Worm (Caenorhabditis elegans): ENCODE results near the gene K09A11.1.

The K09A11.1 gene

DNA sequence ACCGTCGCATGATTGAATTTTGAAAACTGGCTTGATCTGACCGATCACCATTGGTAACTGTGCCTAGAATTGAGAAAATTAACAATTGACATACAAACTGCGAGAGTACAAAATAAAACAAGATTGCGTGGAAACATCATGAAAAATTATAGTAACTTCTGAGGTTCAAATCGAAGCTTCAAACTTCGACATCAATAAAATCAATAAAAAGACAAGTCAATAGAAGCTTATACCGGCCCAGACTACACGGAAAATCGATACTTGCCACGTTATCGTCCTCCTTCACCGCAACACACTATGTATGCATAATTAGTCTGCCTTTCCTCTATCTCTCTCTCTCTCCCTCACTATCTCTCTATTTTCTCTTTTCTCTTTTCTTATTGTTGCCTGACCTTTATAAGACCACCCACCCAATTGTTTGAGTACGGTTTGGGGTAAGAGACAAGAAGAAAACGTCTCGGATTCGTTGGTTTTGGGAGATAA lies 35.6 kb upstream of the K09A11.1 start, which contains the start of gene skr-21:
Gene skr-21 (minus strand): TSS at position 51 of the 483 bp plus-strand sequence.
- TF ChIP-seq arid-1 (GFP tag; conservative IDR thresholded peaks at IDR 0.05) (no peak), unc-130 (GFP tag; optimal IDR thresholded peaks at IDR 0.05) (no peak), ceh-28 (tag; optimal IDR thresholded peaks at IDR 0.05) (peak; percentile 64), mxl-2 (GFP tag; conservative IDR thresholded peaks at IDR 0.05) (no peak), nhr-25 (tag; optimal IDR thresholded peaks at IDR 0.05; ENCODE audit: borderline replicate concordance, insufficient read depth) (no peak), nhr-6 (tag; optimal IDR thresholded peaks at IDR 0.05) (peak; percentile 32), dve-1 (tag; optimal IDR thresholded peaks at IDR 0.05; ENCODE audit: insufficient read depth) (peak; percentile 5)

DNA sequence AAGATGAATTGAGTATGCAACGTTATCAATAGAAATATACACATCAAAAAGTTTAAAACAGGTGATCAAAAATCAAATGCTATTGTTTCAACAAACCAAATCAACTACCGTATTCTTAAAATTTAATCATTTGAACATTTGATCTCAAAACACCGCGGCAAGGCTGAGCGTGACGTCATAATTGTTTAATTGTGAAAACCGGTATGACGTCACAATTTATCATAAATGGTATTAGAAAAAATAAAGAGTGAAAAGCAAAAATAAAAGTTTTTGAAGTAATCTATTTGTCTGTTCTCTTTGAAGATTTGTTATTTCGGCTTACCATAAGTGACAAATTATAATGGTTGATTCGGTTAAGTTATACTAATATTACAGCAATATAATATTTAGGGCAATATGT lies 34.5 kb upstream of the K09A11.1 start:
- TF ChIP-seq F10B5.3 (tag; optimal IDR thresholded peaks at IDR 0.05) (no peak), madf-5 (GFP tag; IDR thresholded peaks at IDR 0.05) (no peak), nhr-77 (tag; optimal IDR thresholded peaks at IDR 0.05) (no peak), nhr-76 (tag; optimal IDR thresholded peaks at IDR 0.05) (no peak), gei-8 (GFP tag; optimal IDR thresholded peaks at IDR 0.05) (no peak), spr-3 (GFP tag; optimal IDR thresholded peaks at IDR 0.05) (no peak), hlh-30 (tag; optimal IDR thresholded peaks at IDR 0.05; ENCODE audit: insufficient read depth) (no peak), F37D6.2 (tag; optimal IDR thresholded peaks at IDR 0.05) (no peak), Y105C5A.15 (GFP tag; IDR thresholded peaks at IDR 0.05) (no peak), mes-2 (tag; optimal IDR thresholded peaks at IDR 0.05; ENCODE audit: poor library complexity, severe bottlenecking) (no peak), lin-38 (GFP tag; IDR thresholded peaks at IDR 0.05) (no peak), ceh-82 (tag; optimal IDR thresholded peaks at IDR 0.05) (no peak), ZK337.2 (GFP tag; IDR thresholded peaks at IDR 0.05) (no peak), fos-1 (tag; optimal IDR thresholded peaks at IDR 0.05) (no peak), D1046.2 (GFP tag; IDR thresholded peaks at IDR 0.05) (no peak), ceh-28 (tag; optimal IDR thresholded peaks at IDR 0.05) (no peak), egl-27 (tag; optimal IDR thresholded peaks at IDR 0.05) (no peak), set-16 (GFP tag; IDR thresholded peaks at IDR 0.05) (no peak)

DNA sequence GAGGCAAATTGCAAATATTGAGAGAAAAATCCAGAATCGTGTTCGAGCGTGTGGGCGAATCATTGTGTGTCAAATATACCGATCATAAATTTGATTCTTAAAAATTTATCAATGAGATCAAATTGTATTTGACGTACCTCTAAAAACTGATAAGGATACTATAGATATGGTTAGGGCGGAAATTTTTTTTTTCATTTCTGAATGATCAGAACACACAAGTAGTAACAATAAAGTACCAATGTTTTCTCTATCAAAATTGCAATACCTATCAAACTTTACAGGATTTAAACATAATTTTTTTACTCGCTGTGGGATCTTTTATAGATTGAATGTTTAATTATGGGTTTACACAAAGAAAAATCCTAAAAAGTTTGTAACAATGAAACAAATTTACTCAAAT lies 30.0 kb upstream of the K09A11.1 start, which contains the start of gene bgnt-1.5:
Gene bgnt-1.5 (minus strand): TSS at position 101 of the 400 bp plus-strand sequence.
- TF ChIP-seq hlh-30 (tag; optimal IDR thresholded peaks at IDR 0.05; ENCODE audit: insufficient read depth) = no peak
- TF ChIP-seq aha-1 (tag) = peak; percentile 45
- TF ChIP-seq lin-1 (GFP tag; IDR thresholded peaks at IDR 0.05) = no peak
- no peak for TF ChIP-seq vab-7 (GFP tag; IDR thresholded peaks at IDR 0.05)
- TF ChIP-seq F49E8.2 (tag; optimal IDR thresholded peaks at IDR 0.05; ENCODE audit: borderline replicate concordance) = no peak
- no peak for TF ChIP-seq php-3 (GFP tag; IDR thresholded peaks at IDR 0.05)

DNA sequence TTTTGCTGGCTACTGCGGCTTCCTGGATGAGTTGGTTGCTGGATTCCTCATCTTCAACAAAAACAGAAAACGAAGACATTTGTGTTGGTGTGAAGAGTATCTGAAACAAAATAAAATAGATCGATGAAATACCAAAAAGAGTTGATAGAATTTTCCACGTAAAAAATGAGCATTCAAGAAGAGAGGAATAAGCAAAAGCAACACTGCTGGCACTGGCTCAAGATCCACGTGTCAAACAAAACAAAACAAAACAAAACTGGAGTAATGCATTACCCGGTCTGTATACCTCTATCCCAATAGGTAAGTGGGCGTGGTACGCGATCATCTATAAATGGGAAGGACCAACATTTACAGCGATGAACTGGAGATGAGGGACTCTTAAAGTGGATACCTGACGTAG lies 27.4 kb upstream of the K09A11.1 start, which contains the start of gene K08H2.2:
Gene K08H2.2 (minus strand): TSS at position 101 of the 400 bp plus-strand sequence.
- TF ChIP-seq aha-1 (tag) = peak; percentile 1
- TF ChIP-seq arid-1 (GFP tag; conservative IDR thresholded peaks at IDR 0.05) = no peak

DNA sequence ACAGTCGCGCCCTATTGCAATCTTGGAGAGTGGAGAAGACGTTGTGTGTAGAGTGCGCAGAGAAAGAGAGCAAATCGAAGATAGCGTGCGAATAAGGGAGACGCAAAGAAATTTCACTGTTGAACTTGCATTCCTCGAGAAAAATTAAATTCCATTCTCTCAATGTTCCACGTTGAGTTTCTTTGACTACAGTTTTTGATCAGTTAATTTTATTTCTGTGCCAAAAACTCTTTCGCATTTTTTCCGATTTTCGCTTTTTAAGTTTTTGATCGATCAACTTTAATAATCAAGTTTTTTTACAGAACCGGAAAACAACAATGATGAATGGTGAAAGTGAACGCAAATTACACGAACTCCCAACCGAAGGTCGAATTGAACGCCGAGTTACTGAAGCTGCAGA lies 25.2 kb upstream of the K09A11.1 start, which contains the start of gene K08H2.3:
Gene K08H2.3 (plus strand): TSS at position 301 of the 400 bp plus-strand sequence.
- TF ChIP-seq vab-7 (GFP tag; IDR thresholded peaks at IDR 0.05) = no peak
- TF ChIP-seq nhr-76 (tag; optimal IDR thresholded peaks at IDR 0.05) = no peak
- no peak for TF ChIP-seq lsy-2 (tag; optimal IDR thresholded peaks at IDR 0.05)
- no peak for TF ChIP-seq Y5F2A.4 (GFP tag; optimal IDR thresholded peaks at IDR 0.05)
- TF ChIP-seq dpl-1 (GFP tag; optimal IDR thresholded peaks at IDR 0.05) = no peak
- no peak for TF ChIP-seq mep-1 (tag; optimal IDR thresholded peaks at IDR 0.05)
